Worm (Caenorhabditis elegans) whole organism, L1 larva: Measurements from ENCODE around the gene cut-3.

Experiments
- unc-62 ChIP-seq: fragments of 150-350 bp; optimal IDR thresholded peaks from 2 replicates; lab custom pipeline; 2014; ENCODE audit warnings: missing biosample characterization, missing genetic modification reagents, missing genetic modification characterization
- zip-4 ChIP-seq: fragments of 200-800 bp; sonication (Bioruptor generic); optimal IDR thresholded peaks from 2 replicates; lab custom pipeline; 2018; ENCODE audit warnings: mild to moderate bottlenecking, missing genetic modification characterization, moderate library complexity, missing compliant biosample characterization

- TF ChIP-seq unc-62 (GFP tag; lab: Kevin White, UChicago) (no peak), zip-4 (GFP tag; lab: Kevin White, UChicago) (no peak)
Observed at ce11 chrII:8451425-8451824, 4.8 kb upstream of the cut-3 start.
